Worm (Caenorhabditis elegans) whole organism, L2 larva: ENCODE measurements around the gene T07A9.14.

Experiments used
- C34F6.9 ChIP-seq: fragments of 150-350 bp; optimal IDR thresholded peaks from 2 replicates; lab custom pipeline; 2014; ENCODE audit warnings: missing biosample characterization, missing genetic modification characterization
- Y55F3AM.14 ChIP-seq: fragments of 200-800 bp; sonication (Bioruptor generic); optimal IDR thresholded peaks from 2 replicates; lab custom pipeline; 2018; ENCODE audit warnings: mild to moderate bottlenecking, missing genetic modification characterization, missing compliant biosample characterization
- aly-2 ChIP-seq: fragments of 150-350 bp; optimal IDR thresholded peaks from 2 replicates; lab custom pipeline; 2014; ENCODE audit warnings: missing biosample characterization, missing genetic modification characterization
- blmp-1 ChIP-seq: sonication (generic microtip); optimal IDR thresholded peaks from 2 replicates; lab custom pipeline; 2017; ENCODE audit warnings: missing genetic modification characterization, mild to moderate bottlenecking, missing compliant biosample characterization, antibody characterized with exemption, moderate library complexity; ENCODE audit not compliant: insufficient read depth
- ceh-82 ChIP-seq: fragments of 150-350 bp; optimal IDR thresholded peaks from 2 replicates; lab custom pipeline; 2014; ENCODE audit warnings: missing biosample characterization, missing genetic modification characterization
- crh-2 ChIP-seq: sonication (generic microtip); optimal IDR thresholded peaks from 2 replicates; lab custom pipeline; 2017; ENCODE audit warnings: missing biosample characterization, missing genetic modification characterization
- egl-27 ChIP-seq: sonication (generic microtip); optimal IDR thresholded peaks from 3 replicates; lab custom pipeline; 2017; ENCODE audit warnings: missing biosample characterization, missing genetic modification reagents, missing genetic modification characterization
- elt-3 ChIP-seq: sonication (generic microtip); optimal IDR thresholded peaks from 2 replicates; lab custom pipeline; 2017; ENCODE audit warnings: missing biosample characterization, missing genetic modification characterization
- fos-1 ChIP-seq: fragments of 150-350 bp; optimal IDR thresholded peaks from 2 replicates; lab custom pipeline; 2014; ENCODE audit warnings: missing biosample characterization, missing genetic modification characterization
- gmeb-1 ChIP-seq: fragments of 150-350 bp; optimal IDR thresholded peaks from 2 replicates; lab custom pipeline; 2014; ENCODE audit warnings: missing biosample characterization, missing genetic modification characterization
- lin-39 ChIP-seq: fragments of 150-350 bp; optimal IDR thresholded peaks from 2 replicates; lab custom pipeline; 2014; ENCODE audit warnings: missing biosample characterization, missing genetic modification reagents, missing genetic modification characterization
- lsy-2 ChIP-seq, 2 experiments: fragments of 150-350 bp in 1 of 2; sonication (generic microtip) in 1 of 2; optimal IDR thresholded peaks; 2 replicates each; lab custom pipeline; 2014 to 2017; ENCODE audit warnings: missing biosample characterization in 2 of 2, missing genetic modification characterization in 2 of 2
- mdl-1 ChIP-seq, 2 experiments: fragments of 150-350 bp in 1 of 2; sonication (generic microtip) in 1 of 2; optimal IDR thresholded peaks; 2 replicates each; lab custom pipeline; 2017; ENCODE audit warnings: missing biosample characterization in 2 of 2, missing genetic modification characterization in 2 of 2
- nhr-10 ChIP-seq: sonication (generic microtip); optimal IDR thresholded peaks from 2 replicates; lab custom pipeline; 2017; ENCODE audit warnings: missing biosample characterization, missing genetic modification characterization
- nhr-12 ChIP-seq: fragments of 150-350 bp; optimal IDR thresholded peaks from 2 replicates; lab custom pipeline; 2014; ENCODE audit warnings: missing biosample characterization, missing genetic modification characterization
- nhr-23 ChIP-seq: fragments of 150-350 bp; optimal IDR thresholded peaks from 2 replicates; lab custom pipeline; 2014; ENCODE audit warnings: missing biosample characterization, missing genetic modification reagents, missing genetic modification characterization
- nhr-237 ChIP-seq: fragments of 150-350 bp; optimal IDR thresholded peaks from 2 replicates; lab custom pipeline; 2014; ENCODE audit warnings: missing biosample characterization, missing genetic modification characterization
- nhr-25 ChIP-seq: fragments of 150-350 bp; sonication (generic microtip); optimal IDR thresholded peaks from 3 replicates; lab custom pipeline; 2014; ENCODE audit warnings: missing biosample characterization, missing genetic modification characterization
- nhr-77 ChIP-seq: fragments of 150-350 bp; optimal IDR thresholded peaks from 2 replicates; lab custom pipeline; 2014; ENCODE audit warnings: missing biosample characterization, missing genetic modification characterization
- peb-1 ChIP-seq: fragments of 150-350 bp; optimal IDR thresholded peaks from 2 replicates; lab custom pipeline; 2014; ENCODE audit warnings: missing biosample characterization, missing genetic modification characterization
- unc-39 ChIP-seq: fragments of 150-350 bp; optimal IDR thresholded peaks from 2 replicates; lab custom pipeline; 2014; ENCODE audit warnings: missing biosample characterization, missing genetic modification characterization
- unc-55 ChIP-seq: fragments of 150-350 bp; sonication (generic microtip); optimal IDR thresholded peaks from 3 replicates; lab custom pipeline; 2014; ENCODE audit warnings: missing biosample characterization, missing genetic modification reagents, missing genetic modification characterization
- ztf-1 ChIP-seq: fragments of 200-800 bp; sonication (Bioruptor generic); conservative IDR thresholded peaks from 2 replicates; pipeline ENCODE4 v1.3.6; 2022; ENCODE audit warnings: missing genetic modification characterization, missing compliant biosample characterization
- ztf-11 ChIP-seq: sonication (generic microtip); optimal IDR thresholded peaks from 2 replicates; lab custom pipeline; 2017; ENCODE audit warnings: missing biosample characterization, missing genetic modification characterization

The T07A9.14 gene

ce11 chrIV:425995-426394 lies 39.5 kb downstream of the T07A9.14 start, which contains the start of gene garr-1:
garr-1 (plus strand) TSS chrIV:426168.
- TF ChIP-seq unc-55 (GFP tag; lab: Kevin White, UChicago): no peak
- TF ChIP-seq peb-1 (tag; lab: Kevin White, UChicago): no peak

- no peak for TF ChIP-seq ceh-82 (tag; lab: Kevin White, UChicago)
- no peak for TF ChIP-seq nhr-237
- no peak for TF ChIP-seq unc-55 (GFP tag; lab: Kevin White, UChicago)
- no peak for TF ChIP-seq aly-2
- no peak for TF ChIP-seq Y55F3AM.14 (GFP tag; lab: Kevin White, UChicago)
- TF ChIP-seq, all 48 proteins: peak for 0
These were observed 40.1 kb downstream of the T07A9.14 start for ce11 chrIV:426597-426996.

ce11 chrIV:427100-427908 lies 40.8 kb downstream of the T07A9.14 start:
- TF ChIP-seq lin-39 (tag; lab: Kevin White, UChicago) (no peak), crh-2 (tag; lab: Kevin White, UChicago) (no peak), nhr-77 (tag; lab: Kevin White, UChicago) (no peak), C34F6.9 (tag; lab: Kevin White, UChicago) (no peak), nhr-23 (tag; lab: Kevin White, UChicago) (no peak), nhr-10 (tag; lab: Kevin White, UChicago) (no peak), nhr-12 (tag; lab: Kevin White, UChicago) (no peak), elt-3 (tag; lab: Kevin White, UChicago) (no peak), nhr-25 (tag; lab: Kevin White, UChicago) (no peak), egl-27 (tag; lab: Kevin White, UChicago) (no peak), peb-1 (tag; lab: Kevin White, UChicago) (no peak), ztf-1 (GFP tag; lab: Robert Waterston, UW) (no peak), unc-39 (tag; lab: Kevin White, UChicago) (no peak), nhr-237 (no peak), lsy-2 (tag; optimal IDR thresholded peaks at IDR 0.05; lab: Kevin White, UChicago) (no peak), mdl-1 (tag; optimal IDR thresholded peaks at IDR 0.05; lab: Kevin White, UChicago) (no peak), gmeb-1 (no peak)

ce11 chrIV:428869-429268 lies 42.4 kb downstream of the T07A9.14 start, which contains the start of gene Y66H1A.5:
Y66H1A.5 (minus strand) TSS chrIV:429133.
- TF ChIP-seq lin-39 (tag; lab: Kevin White, UChicago) (no peak), blmp-1 (tag; lab: Kevin White, UChicago) (no peak), fos-1 (tag; lab: Kevin White, UChicago) (peak; percentile 57), nhr-10 (tag; lab: Kevin White, UChicago) (no peak), ztf-1 (GFP tag; lab: Robert Waterston, UW) (no peak), nhr-12 (tag; lab: Kevin White, UChicago) (no peak), nhr-77 (tag; lab: Kevin White, UChicago) (no peak), ztf-11 (tag; lab: Kevin White, UChicago) (no peak)
